Worm (Caenorhabditis elegans) whole organism, mixed stage, embryonic: Measurements from ENCODE around the gene Y54G2A.32.

Experiments used
- ces-1 ChIP-seq: fragments of 150-350 bp; optimal IDR thresholded peaks from 2 replicates; lab custom pipeline; 2014; ENCODE audit warnings: missing biosample characterization, missing genetic modification reagents, missing genetic modification characterization
- cnd-1 ChIP-seq: fragments of 200-800 bp; sonication (Bioruptor generic); optimal IDR thresholded peaks from 2 replicates; lab custom pipeline; 2018; ENCODE audit warnings: mild to moderate bottlenecking, missing genetic modification characterization, missing compliant biosample characterization
- flh-1 ChIP-seq: fragments of 200-800 bp; sonication (Bioruptor generic); optimal IDR thresholded peaks from 2 replicates; lab custom pipeline; 2018; ENCODE audit warnings: mild to moderate bottlenecking, missing genetic modification characterization, moderate library complexity, missing compliant biosample characterization
- hlh-1 ChIP-seq: fragments of 150-350 bp; optimal IDR thresholded peaks from 2 replicates; lab custom pipeline; 2014; ENCODE audit warnings: missing biosample characterization, missing genetic modification reagents, missing genetic modification characterization
- lsy-2 ChIP-seq: fragments of 150-350 bp; optimal IDR thresholded peaks from 2 replicates; lab custom pipeline; 2014; ENCODE audit warnings: missing biosample characterization, missing genetic modification characterization
- nhr-237 ChIP-seq: fragments of 150-350 bp; optimal IDR thresholded peaks from 2 replicates; lab custom pipeline; 2014; ENCODE audit warnings: missing biosample characterization, missing genetic modification characterization
- nhr-28 ChIP-seq: fragments of 150-350 bp; optimal IDR thresholded peaks from 2 replicates; lab custom pipeline; 2014; ENCODE audit warnings: missing biosample characterization, missing genetic modification characterization
- pha-4 ChIP-seq: fragments of 150-350 bp; optimal IDR thresholded peaks from 2 replicates; lab custom pipeline; 2018; ENCODE audit warnings: missing biosample characterization, missing genetic modification reagents, missing genetic modification characterization
- sem-2 ChIP-seq: fragments of 200-800 bp; sonication (Bioruptor generic); optimal IDR thresholded peaks from 2 replicates; lab custom pipeline; 2018; ENCODE audit warnings: mild to moderate bottlenecking, missing genetic modification characterization, missing compliant biosample characterization
- snpc-4 ChIP-seq: fragments of 150-350 bp; optimal IDR thresholded peaks from 2 replicates; lab custom pipeline; 2014; ENCODE audit warnings: missing biosample characterization, missing genetic modification characterization
- unc-62 ChIP-seq: fragments of 150-350 bp; optimal IDR thresholded peaks from 2 replicates; lab custom pipeline; 2014; ENCODE audit warnings: missing biosample characterization, missing genetic modification reagents, missing genetic modification characterization
- ztf-11 ChIP-seq: fragments of 150-350 bp; optimal IDR thresholded peaks from 2 replicates; lab custom pipeline; 2014; ENCODE audit warnings: missing biosample characterization, missing genetic modification characterization

DNA sequence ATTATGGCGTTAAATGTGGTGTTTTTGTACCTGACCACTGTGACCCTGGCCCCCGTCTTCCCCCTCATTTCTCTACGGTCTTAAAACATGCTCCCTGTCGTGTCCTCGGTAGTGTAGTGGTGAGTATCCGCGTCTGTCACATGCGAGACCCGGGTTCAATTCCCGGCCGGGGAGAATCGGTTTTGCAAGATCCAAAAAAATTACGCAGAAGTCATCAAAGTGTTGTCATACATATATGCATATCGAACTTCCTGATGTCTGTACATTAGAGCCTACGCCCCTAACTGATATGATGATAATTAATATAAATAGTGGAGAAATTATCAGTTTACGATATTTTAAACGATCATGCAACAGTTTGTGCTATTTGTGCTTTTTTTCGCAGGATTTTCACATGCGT lies 1.8 kb downstream of the Y54G2A.32 start, which contains the start of gene Y54G2A.45:
- peak; percentile 58 for TF ChIP-seq sem-2 (GFP tag; lab: Kevin White, UChicago)
- no peak for TF ChIP-seq pha-4 (tag; lab: Kevin White, UChicago)
- no peak for TF ChIP-seq lsy-2
- TF ChIP-seq unc-62 (GFP tag; lab: Kevin White, UChicago), result no peak
- TF ChIP-seq hlh-1, result no peak
- peak; percentile 78 for TF ChIP-seq cnd-1 (tag; lab: Kevin White, UChicago)
- no peak for TF ChIP-seq ztf-11 (tag; lab: Kevin White, UChicago)
- no peak for TF ChIP-seq nhr-237 (tag; lab: Kevin White, UChicago)
- TF ChIP-seq snpc-4 (tag; lab: Kevin White, UChicago), result no peak
- TF ChIP-seq ces-1 (GFP tag; lab: Kevin White, UChicago), result no peak
- TF ChIP-seq nhr-28 (tag; lab: Kevin White, UChicago), result no peak
- peak; percentile 36 for TF ChIP-seq flh-1 (GFP tag; lab: Kevin White, UChicago)
